Worm (Caenorhabditis elegans) whole organism, late embryonic: ENCODE data around the gene srw-99.

Experiments used
- ama-1 ChIP-seq: fragments of 150-350 bp; optimal IDR thresholded peaks from 2 replicates; lab custom pipeline; 2014
- ceh-31 ChIP-seq: sonication (generic microtip); optimal IDR thresholded peaks from 2 replicates; lab custom pipeline; 2016; ENCODE audit warnings: missing genetic modification characterization, missing compliant biosample characterization
- dve-1 ChIP-seq: sonication (generic microtip); optimal IDR thresholded peaks from 2 replicates; lab custom pipeline; 2017; ENCODE audit warnings: antibody characterized with exemption, mild to moderate bottlenecking, missing genetic modification characterization, missing compliant biosample characterization
- fkh-10 ChIP-seq: fragments of 150-350 bp; optimal IDR thresholded peaks from 2 replicates; lab custom pipeline; 2014; ENCODE audit warnings: missing biosample characterization, missing genetic modification reagents, missing genetic modification characterization
- pros-1 ChIP-seq: fragments of 150-350 bp; optimal IDR thresholded peaks from 2 replicates; lab custom pipeline; 2014; ENCODE audit warnings: missing biosample characterization, missing genetic modification reagents, missing genetic modification characterization
- rnt-1 ChIP-seq: sonication (generic microtip); optimal IDR thresholded peaks from 2 replicates; lab custom pipeline; 2016; ENCODE audit warnings: missing genetic modification characterization, missing compliant biosample characterization
- unc-86 ChIP-seq: sonication (generic microtip); optimal IDR thresholded peaks from 2 replicates; lab custom pipeline; 2016; ENCODE audit warnings: missing genetic modification characterization, missing compliant biosample characterization

ce11 chrV:1708441-1708840, at the start of gene srw-99:
- no peak for TF ChIP-seq pros-1 (tag; lab: Kevin White, UChicago)
- no peak for TF ChIP-seq dve-1 (tag; lab: Kevin White, UChicago)
- no peak for TF ChIP-seq unc-86 (tag; lab: Kevin White, UChicago)
- no peak for TF ChIP-seq rnt-1 (tag; lab: Kevin White, UChicago)
- no peak for TF ChIP-seq ceh-31 (tag; lab: Kevin White, UChicago)
- TF ChIP-seq fkh-10 (GFP tag; lab: Kevin White, UChicago): no peak
- TF ChIP-seq ama-1: no peak
